Fruit fly (Drosophila melanogaster): ENCODE data around the gene vih.
A peak's percentile ranks its signal among the peaks of the same experiment; 100 is the strongest.

vih gene

DNA sequence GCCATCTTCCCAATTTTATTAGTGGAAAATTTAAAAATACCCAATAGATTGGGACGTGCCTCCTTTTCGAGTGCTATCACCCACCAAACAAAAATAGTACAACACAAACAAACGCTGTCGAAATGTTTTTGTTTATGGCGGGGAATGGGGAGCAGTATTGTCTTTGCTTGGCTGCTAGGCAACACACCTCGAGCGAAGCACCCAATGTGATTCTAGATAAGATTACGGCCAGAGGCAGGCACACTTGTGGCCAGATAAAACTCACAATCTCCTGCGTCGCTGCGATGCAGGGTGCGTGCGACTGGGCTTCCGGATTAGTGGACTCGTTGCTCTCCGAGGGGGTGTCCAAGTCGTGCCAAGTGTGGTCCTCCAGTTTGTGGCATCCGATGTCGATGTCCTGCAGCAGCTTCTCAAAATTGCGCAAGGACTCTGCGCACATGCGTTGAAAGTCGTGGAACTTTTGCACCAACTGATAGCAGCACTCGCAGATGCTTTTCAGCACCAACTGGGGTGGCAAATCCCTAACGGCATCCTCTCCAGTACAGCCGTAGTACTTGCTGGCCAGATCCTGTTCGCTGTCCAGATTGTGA is 3.0 kb downstream of the vih start:
- no peak for TF ChIP-seq psq (optimal IDR thresholded peaks at IDR 0.05)
- TF ChIP-seq pan (optimal IDR thresholded peaks at IDR 0.05): no peak
- TF ChIP-seq Dll (optimal IDR thresholded peaks at IDR 0.05): no peak

DNA sequence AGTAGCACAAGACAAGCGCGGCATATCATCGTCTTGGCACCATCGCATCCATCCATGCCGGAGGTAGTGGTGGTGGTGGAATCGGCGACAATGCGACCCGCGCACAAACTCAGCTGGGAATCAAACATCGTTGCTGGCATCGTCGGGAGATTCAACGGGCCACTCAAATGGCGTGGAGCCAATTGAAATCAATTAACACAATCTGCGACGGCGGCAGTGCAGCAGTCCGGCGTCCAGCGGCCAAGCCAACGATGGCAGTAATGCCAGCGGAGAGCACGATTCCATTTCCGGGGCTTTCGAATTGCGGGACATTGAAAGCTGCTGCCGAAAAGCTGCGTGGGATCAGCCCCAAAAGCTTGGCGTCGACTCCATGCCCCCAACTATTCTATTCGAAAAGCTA is 3.5 kb downstream of the vih start, which contains the start of gene CG10654:
CG10654 (minus strand) TSS at position 270 of the 400 bp plus-strand sequence.
- no peak for TF ChIP-seq usp (GFP tag; optimal IDR thresholded peaks at IDR 0.05)
- no peak for TF ChIP-seq Dll (optimal IDR thresholded peaks at IDR 0.05)

DNA sequence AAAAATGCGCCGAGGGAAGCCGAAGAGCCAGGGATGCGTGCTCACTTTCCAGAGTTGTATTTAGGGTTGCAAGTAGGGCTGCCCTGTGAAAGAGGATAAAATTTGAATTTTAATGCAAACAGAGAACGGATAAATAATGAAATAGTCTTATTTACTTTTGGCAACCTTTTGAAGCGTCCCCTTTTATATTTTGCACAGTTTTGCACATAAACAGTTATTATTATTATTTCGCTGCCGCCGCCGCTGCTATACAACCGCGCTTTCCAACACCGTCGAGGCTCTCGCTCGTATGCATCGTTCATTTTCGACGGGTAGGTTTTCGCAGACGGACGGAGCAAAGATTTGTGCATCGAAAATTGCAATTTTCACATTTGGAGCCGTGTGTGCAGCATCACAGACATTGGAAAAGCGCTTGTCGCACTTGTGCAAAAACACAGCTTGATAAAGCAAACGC is 10.7 kb downstream of the vih start, which contains the start of the genes sti and tral:
sti (minus strand) TSS at position 54 of the 454 bp plus-strand sequence.
tral (plus strand) TSS at position 298 of the 454 bp plus-strand sequence.
- TF ChIP-seq Dll (optimal IDR thresholded peaks at IDR 0.05): no peak
- no peak for TF ChIP-seq pan (optimal IDR thresholded peaks at IDR 0.05)
- no peak for TF ChIP-seq usp (GFP tag; optimal IDR thresholded peaks at IDR 0.05)
- TF ChIP-seq psq (optimal IDR thresholded peaks at IDR 0.05): no peak
- no peak for TF ChIP-seq CG8478 (optimal IDR thresholded peaks at IDR 0.05)
- TF ChIP-seq EcR (GFP tag; optimal IDR thresholded peaks at IDR 0.05): no peak

DNA sequence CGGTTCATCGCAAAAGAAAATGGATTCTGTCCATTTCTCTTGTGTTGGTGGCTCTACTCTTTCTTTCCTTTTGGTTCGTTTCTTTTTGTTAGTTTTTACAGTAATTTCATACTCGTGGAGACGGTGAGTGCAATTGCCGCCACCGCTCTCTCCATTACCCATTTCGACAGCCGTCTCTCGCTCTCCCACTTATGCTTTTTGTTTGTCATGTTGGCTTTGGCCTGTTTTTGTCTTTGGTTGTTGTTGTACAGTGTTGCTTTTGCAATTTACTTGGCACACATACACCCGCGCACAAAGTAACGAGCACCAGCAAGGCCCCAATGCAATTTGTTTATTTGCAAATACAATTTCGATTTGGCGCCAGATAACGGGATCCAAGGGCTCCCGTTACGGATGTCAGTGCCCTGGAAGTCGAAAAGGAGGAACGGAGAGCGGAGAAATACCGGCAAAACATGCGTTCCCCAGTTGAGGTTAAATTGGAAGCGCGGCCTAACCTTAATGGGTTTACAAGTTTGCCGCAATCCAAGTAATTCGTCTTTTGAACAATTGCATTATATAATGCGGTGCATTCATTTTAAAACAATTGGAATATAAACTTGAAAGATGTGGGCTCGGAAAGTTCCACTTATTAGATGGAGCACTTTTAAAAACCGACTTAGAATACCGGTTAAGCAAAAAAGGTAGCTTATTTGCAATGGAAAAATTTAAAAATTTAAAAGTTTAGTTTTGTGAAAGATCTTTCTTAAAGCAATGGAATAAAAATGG is 11.8 kb downstream of the vih start:
- peak; percentile 43 for TF ChIP-seq Dll (optimal IDR thresholded peaks at IDR 0.05)
- no peak for TF ChIP-seq psq (optimal IDR thresholded peaks at IDR 0.05)
- TF ChIP-seq usp (GFP tag; optimal IDR thresholded peaks at IDR 0.05): no peak
- TF ChIP-seq CG8478 (optimal IDR thresholded peaks at IDR 0.05): no peak

DNA sequence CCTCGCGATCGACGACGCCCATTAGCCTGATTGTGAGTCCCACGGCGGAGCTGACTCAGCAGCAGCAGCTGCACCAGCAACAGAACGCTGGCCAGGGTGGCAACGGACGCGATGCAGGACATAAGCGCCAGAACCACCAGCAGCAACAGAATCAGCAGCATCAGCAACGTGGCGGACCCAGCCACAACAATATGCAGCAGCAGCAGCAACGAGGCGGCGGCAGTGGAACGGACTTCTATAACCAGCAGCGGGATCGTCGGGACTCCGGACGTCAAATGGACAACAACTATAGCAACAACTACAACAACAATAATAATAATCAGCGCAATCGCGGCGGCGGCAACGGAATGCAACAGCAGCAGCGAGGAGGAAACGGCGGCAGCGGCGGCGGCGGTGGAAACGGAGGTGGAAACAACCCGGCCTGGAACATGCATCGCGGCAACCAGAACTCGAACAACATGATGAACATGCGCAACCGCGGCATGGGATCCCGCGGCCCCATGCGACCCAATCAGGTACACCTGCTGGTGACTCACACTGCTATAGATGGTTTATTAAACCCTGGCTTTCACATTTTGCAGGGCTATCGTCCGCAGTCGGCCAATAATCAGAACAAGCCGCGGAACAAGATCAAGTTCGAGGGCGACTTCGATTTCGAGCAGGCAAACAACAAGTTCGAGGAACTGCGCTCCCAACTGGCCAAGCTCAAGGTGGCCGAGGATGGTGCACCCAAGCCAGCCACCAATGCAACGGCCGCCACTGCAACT is 13.5 kb downstream of the vih start:
- TF ChIP-seq usp (GFP tag; optimal IDR thresholded peaks at IDR 0.05) (no peak), Dll (optimal IDR thresholded peaks at IDR 0.05) (no peak), CG8478 (optimal IDR thresholded peaks at IDR 0.05) (no peak), pan (optimal IDR thresholded peaks at IDR 0.05) (no peak), EcR (GFP tag; optimal IDR thresholded peaks at IDR 0.05) (no peak), psq (optimal IDR thresholded peaks at IDR 0.05) (no peak)

DNA sequence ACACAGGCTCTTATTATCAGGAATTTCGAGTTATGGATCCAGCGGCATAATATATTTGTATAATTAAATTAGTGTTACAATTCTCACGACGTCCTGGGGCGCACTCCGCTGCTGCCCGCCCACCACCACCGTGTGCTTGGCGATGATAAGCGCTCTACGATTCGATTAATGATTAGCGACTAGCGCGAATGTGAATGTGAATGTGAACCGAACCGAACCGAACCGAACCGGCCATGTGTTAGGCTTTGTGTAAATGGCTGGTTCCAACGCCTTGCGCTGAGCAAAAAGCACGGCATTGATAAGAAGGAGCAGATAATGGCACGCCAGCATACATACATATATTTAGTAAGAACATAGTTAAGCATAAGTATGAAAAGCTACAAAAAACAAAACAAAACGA is 15.2 kb downstream of the vih start:
- TF ChIP-seq Dll (optimal IDR thresholded peaks at IDR 0.05): no peak
- no peak for TF ChIP-seq usp (GFP tag; optimal IDR thresholded peaks at IDR 0.05)
- TF ChIP-seq EcR (GFP tag; optimal IDR thresholded peaks at IDR 0.05): no peak
- TF ChIP-seq CG8478 (optimal IDR thresholded peaks at IDR 0.05): no peak
- no peak for TF ChIP-seq pan (optimal IDR thresholded peaks at IDR 0.05)
- no peak for TF ChIP-seq psq (optimal IDR thresholded peaks at IDR 0.05)

DNA sequence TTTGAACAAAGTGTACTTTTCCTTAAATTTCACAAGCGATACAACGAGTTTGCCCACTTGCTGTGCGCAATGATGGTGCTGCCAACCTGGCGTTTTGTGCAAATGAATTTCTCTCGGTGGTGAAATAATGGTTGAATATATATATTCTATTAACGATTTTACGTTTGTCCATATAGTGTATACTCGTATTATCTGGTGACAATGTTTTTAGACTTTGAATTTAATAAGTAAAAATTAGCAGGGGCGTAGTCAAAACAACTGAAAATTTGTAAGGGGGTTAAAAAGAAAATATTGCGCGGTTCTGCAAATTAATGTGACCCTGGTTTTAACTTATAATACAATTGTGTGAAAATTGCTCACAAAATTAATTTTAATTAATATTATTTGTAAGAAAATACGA is 19.8 kb downstream of the vih start, which contains the start of the genes ver and Gcn5:
ver (plus strand) TSS at position 47 of the 400 bp plus-strand sequence.
Gcn5 (minus strand) TSS at position 74 of the 400 bp plus-strand sequence.
- TF ChIP-seq usp (GFP tag; optimal IDR thresholded peaks at IDR 0.05): no peak
- TF ChIP-seq Dll (optimal IDR thresholded peaks at IDR 0.05): no peak
- no peak for TF ChIP-seq psq (optimal IDR thresholded peaks at IDR 0.05)
- TF ChIP-seq EcR (GFP tag; optimal IDR thresholded peaks at IDR 0.05): no peak
- TF ChIP-seq CG8478 (optimal IDR thresholded peaks at IDR 0.05): no peak
- no peak for TF ChIP-seq pan (optimal IDR thresholded peaks at IDR 0.05)

DNA sequence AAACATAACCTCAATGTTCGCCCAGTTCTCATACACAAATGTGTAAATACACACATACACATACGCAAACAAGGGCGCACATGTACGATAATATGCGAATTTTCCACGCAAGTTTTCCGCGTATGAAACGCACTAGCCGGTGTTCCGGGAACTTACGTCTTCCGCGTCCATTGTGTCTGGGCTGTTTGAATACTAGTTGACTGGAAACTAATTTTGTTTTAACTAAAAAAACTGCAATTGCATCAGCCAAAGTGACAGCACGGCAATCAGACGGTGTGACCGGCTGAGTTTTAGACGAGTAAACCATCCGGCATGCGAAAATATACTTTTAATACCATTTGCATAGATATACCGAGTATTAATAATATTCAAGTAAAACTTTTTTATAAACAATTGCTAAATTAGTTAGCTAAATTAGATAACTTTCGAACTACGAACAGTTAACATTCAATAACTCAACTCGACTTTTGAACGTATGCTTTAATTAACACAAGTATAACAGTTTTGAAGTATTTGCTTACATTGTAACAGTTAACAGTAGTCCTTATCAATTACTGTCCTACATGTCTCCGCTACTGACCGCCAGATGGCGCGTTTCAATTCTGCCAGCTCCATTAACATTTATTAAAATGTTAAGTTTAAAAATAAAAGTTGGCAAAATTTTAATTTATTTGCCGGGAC is 22.5 kb downstream of the vih start, which contains the start of gene eIF2beta:
eIF2beta (minus strand) TSS at position 299 of the 681 bp plus-strand sequence.
- no peak for TF ChIP-seq pan (optimal IDR thresholded peaks at IDR 0.05)
- TF ChIP-seq usp (GFP tag; optimal IDR thresholded peaks at IDR 0.05): no peak
- TF ChIP-seq CG8478 (optimal IDR thresholded peaks at IDR 0.05): no peak
- no peak for TF ChIP-seq EcR (GFP tag; optimal IDR thresholded peaks at IDR 0.05)

DNA sequence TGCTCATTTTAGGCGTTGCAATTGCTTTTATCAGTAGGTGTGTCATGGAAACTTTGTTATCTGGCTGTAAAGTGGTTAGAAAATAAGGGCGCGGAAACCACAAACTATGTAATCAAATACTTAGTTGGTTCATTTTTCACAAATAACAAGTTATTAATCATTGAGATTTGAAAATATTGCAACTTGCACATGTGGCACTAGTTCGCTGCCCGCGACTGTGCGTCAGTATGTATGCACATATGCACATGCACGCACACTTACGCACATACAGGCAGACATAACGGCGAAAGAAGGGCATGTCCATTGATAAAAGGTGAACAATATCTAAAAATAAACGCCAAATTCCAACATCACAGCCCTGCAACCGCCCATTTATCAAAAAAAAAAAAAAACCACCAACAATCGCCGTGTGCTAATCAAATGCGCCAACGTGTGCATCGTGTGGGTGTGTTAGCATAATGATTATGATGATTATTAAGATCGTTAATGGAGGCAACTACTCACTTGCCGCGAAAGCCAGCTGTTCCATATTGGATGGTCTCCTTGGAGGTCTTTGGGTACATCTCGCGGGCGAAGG is 25.4 kb downstream of the vih start:
- TF ChIP-seq CG8478 (optimal IDR thresholded peaks at IDR 0.05): no peak
- TF ChIP-seq usp (GFP tag; optimal IDR thresholded peaks at IDR 0.05): no peak
- no peak for TF ChIP-seq Dll (optimal IDR thresholded peaks at IDR 0.05)
- TF ChIP-seq EcR (GFP tag; optimal IDR thresholded peaks at IDR 0.05): no peak
- TF ChIP-seq pan (optimal IDR thresholded peaks at IDR 0.05): no peak
- no peak for TF ChIP-seq psq (optimal IDR thresholded peaks at IDR 0.05)

DNA sequence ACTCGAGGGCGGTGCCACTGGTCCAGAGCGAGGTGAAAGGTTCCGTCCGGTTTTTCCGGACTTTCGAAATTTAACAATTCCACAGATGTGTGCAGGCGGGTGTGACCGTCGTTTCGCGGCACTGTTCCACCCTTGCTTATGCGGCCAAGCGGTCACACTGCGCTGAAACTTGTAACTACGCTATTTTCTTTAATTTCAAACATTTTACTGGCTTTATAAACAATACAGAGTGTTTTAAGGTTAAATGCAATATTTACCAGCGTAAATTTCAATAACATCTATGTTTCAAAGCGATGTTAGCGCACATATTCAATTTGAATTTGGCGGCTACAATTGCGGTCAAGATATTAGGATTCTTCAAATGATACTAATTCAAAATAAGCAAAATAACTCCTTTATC is 26.0 kb downstream of the vih start, which contains the start of gene nst:
nst (minus strand) TSS at position 128 of the 400 bp plus-strand sequence.
- TF ChIP-seq usp (GFP tag; optimal IDR thresholded peaks at IDR 0.05): no peak
- no peak for TF ChIP-seq EcR (GFP tag; optimal IDR thresholded peaks at IDR 0.05)
- no peak for TF ChIP-seq psq (optimal IDR thresholded peaks at IDR 0.05)
- no peak for TF ChIP-seq Dll (optimal IDR thresholded peaks at IDR 0.05)
- TF ChIP-seq pan (optimal IDR thresholded peaks at IDR 0.05): no peak
- no peak for TF ChIP-seq CG8478 (optimal IDR thresholded peaks at IDR 0.05)

DNA sequence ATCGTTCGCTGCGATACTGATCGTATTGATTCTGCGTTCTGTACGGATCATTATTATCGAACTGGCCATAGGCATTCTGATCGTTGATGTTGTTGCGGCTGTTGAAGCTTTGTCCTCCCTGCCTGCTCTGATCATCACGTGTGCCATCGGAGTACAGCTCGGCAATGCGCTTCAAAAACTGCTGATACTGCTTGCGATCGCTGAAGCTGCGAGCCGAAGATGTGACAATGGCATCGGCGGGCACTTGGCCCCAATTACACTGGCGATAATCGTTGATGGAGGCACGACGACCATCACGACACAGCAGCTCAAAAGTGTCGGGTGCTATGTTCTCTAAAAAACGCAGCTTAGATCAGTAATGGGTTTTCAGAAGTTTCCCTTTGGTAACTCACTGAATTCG is 28.1 kb downstream of the vih start:
- TF ChIP-seq EcR (GFP tag; optimal IDR thresholded peaks at IDR 0.05) (no peak), psq (optimal IDR thresholded peaks at IDR 0.05) (no peak)
